Worm (Caenorhabditis elegans): ENCODE measurements around the gene T10B5.8.

T10B5.8 gene

DNA sequence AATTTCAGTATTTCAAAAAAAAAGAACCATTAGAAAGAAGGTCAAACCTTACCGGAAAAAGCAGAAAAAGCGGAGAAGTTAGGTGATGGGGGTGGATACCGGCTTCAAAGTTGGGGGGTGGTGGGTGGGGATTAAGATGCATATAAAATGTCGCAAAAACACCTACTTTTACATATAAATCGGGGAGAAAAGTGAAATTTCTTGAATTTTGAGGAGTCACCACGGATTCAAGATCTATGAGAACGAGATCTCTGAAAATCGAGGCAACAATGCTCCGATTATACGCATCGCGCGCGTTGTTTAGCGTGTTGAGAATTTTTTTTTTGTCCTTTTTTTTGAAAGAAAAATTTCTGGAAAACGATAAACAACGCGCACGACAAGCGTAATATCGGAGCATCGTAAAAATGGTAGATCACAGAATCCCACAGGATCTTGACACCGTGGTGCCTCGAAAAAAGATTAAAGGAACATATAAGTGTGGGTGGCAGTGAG is 33.7 kb downstream of the T10B5.8 start (continued):
- TF ChIP-seq nhr-27 (tag; optimal IDR thresholded peaks at IDR 0.05) (no peak), bed-1 (GFP tag; IDR thresholded peaks at IDR 0.05) (no peak), ztf-25 (GFP tag; IDR thresholded peaks at IDR 0.05) (peak; percentile 77; the same call in 1 of the 2 replicates), nfya-2 (GFP tag; IDR thresholded peaks at IDR 0.05) (no peak), hrde-1 (tag; optimal IDR thresholded peaks at IDR 0.05; ENCODE audit: borderline replicate concordance) (peak; percentile 13), zim-3 (tag; optimal IDR thresholded peaks at IDR 0.05) (peak; percentile 82), B0336.3 (GFP tag; IDR thresholded peaks at IDR 0.05) (peak; percentile 94), tlf-1 (GFP tag; optimal IDR thresholded peaks at IDR 0.05) (peak; percentile 54), attf-5 (GFP tag; optimal IDR thresholded peaks at IDR 0.05) (peak; percentile 27), fkh-3 (tag; optimal IDR thresholded peaks at IDR 0.05) (peak; percentile 8), let-607 (tag; optimal IDR thresholded peaks at IDR 0.05) (peak in 1 of 2 experiments; percentile 40), aptf-3 (GFP tag; IDR thresholded peaks at IDR 0.05) (peak; percentile 89), F57C9.4 (tag; optimal IDR thresholded peaks at IDR 0.05) (peak; percentile 94), hsf-1 (GFP tag; IDR thresholded peaks at IDR 0.05) (peak; percentile 65), ceh-91 (GFP tag; IDR thresholded peaks at IDR 0.05) (0 out of 2 replicates have a peak, but pooled peaks have one; percentile 27), nhr-80 (tag; optimal IDR thresholded peaks at IDR 0.05) (no peak), lin-54 (GFP tag; optimal IDR thresholded peaks at IDR 0.05) (peak; percentile 60), mxl-1 (tag; optimal IDR thresholded peaks at IDR 0.05) (peak; percentile 9), nhr-179 (tag; optimal IDR thresholded peaks at IDR 0.05) (no peak), lin-26 (GFP tag; IDR thresholded peaks at IDR 0.05) (peak; percentile 75), unc-130 (GFP tag; optimal IDR thresholded peaks at IDR 0.05) (no peak), rcor-1 (GFP tag; IDR thresholded peaks at IDR 0.05) (peak; percentile 50), snpc-4 (GFP tag; optimal IDR thresholded peaks at IDR 0.05) (peak; percentile 8), snpc-4 (tag; optimal IDR thresholded peaks at IDR 0.05) (peak in 2 of 4 experiments; percentile 15 to 17), pha-4 (tag; optimal IDR thresholded peaks at IDR 0.05) (no peak), dpff-1 (tag; optimal IDR thresholded peaks at IDR 0.05) (peak; percentile 69), attf-6 (GFP tag; IDR thresholded peaks at IDR 0.05) (peak; percentile 69; the same call in 1 of the 2 replicates), atf-7 (tag; optimal IDR thresholded peaks at IDR 0.05) (peak; percentile 76), lin-40 (tag; optimal IDR thresholded peaks at IDR 0.05) (peak; percentile 3), lir-1 (GFP tag; conservative IDR thresholded peaks at IDR 0.05) (no peak), ceh-58 (GFP tag; IDR thresholded peaks at IDR 0.05) (peak; percentile 77; the same call in 1 of the 2 replicates), hlh-26 (GFP tag; conservative IDR thresholded peaks at IDR 0.05) (no peak), ceh-79 (tag; optimal IDR thresholded peaks at IDR 0.05) (peak; percentile 98), ceh-40 (GFP tag; IDR thresholded peaks at IDR 0.05) (peak; percentile 70; the same call in 1 of the 2 replicates), snpc-3.4 (tag; optimal IDR thresholded peaks at IDR 0.05) (peak; percentile 62), unc-62 (GFP tag; optimal IDR thresholded peaks at IDR 0.05) (no peak), lin-35 (GFP tag; optimal IDR thresholded peaks at IDR 0.05) (no peak), gei-17 (GFP tag; optimal IDR thresholded peaks at IDR 0.05) (peak; percentile 53), cebp-1 (GFP tag; IDR thresholded peaks at IDR 0.05) (no peak), cebp-1 (tag; optimal IDR thresholded peaks at IDR 0.05) (peak; percentile 78), him-1 (tag; optimal IDR thresholded peaks at IDR 0.05) (peak; percentile 60), K12H6.12 (tag; optimal IDR thresholded peaks at IDR 0.05) (peak; percentile 55), die-1 (tag; optimal IDR thresholded peaks at IDR 0.05) (no peak), lsy-27 (tag; optimal IDR thresholded peaks at IDR 0.05; ENCODE audit: borderline replicate concordance, insufficient read depth) (no peak), dox-1 (GFP tag; IDR thresholded peaks at IDR 0.05) (peak; percentile 59), mel-28 (tag; optimal IDR thresholded peaks at IDR 0.05; ENCODE audit: borderline replicate concordance) (no peak), athp-1 (tag; optimal IDR thresholded peaks at IDR 0.05) (peak; percentile 95), sea-2 (GFP tag; IDR thresholded peaks at IDR 0.05) (no peak)

All from whole organism, young adult.